Worm (Caenorhabditis elegans): Measurements from ENCODE around the gene gly-8.

gly-8 gene

DNA sequence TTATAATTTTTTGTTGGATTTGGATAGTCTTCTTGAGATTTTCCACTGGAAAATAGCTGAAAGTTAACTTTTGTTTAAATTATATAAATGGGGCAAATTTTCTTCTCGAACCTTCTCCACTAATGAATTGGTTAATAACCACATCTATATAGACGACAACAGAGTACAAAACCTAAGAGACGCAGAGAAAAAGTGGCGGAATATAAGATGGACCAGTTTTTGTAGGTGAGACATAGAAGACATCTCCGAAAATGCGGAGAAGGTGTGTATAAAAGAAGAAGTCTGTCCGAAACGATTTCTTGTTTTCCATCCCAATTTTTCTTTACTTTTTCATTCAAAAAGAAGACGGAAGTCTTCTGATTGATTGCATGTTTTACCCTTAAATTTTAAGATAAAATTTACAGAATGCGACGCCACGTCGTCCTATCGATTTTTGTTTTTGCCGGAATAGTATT, at the start of gene gly-8:
TSS of gene gly-8 (plus strand) at position 405 of the 455 bp plus-strand sequence.
- TF ChIP-seq syd-9 (tag; optimal IDR thresholded peaks at IDR 0.05) (no peak), K09A11.1 (tag; optimal IDR thresholded peaks at IDR 0.05; ENCODE audit: insufficient read depth) (no peak), ceh-34 (tag; optimal IDR thresholded peaks at IDR 0.05) (no peak), lim-6 (tag; optimal IDR thresholded peaks at IDR 0.05) (no peak), ceh-30 (tag; optimal IDR thresholded peaks at IDR 0.05) (no peak), npax-4 (tag; optimal IDR thresholded peaks at IDR 0.05) (no peak), C08G9.2 (tag; optimal IDR thresholded peaks at IDR 0.05) (no peak), Y22D7AL.16 (tag; optimal IDR thresholded peaks at IDR 0.05) (no peak), pha-4 (tag; optimal IDR thresholded peaks at IDR 0.05) (no peak)

DNA sequence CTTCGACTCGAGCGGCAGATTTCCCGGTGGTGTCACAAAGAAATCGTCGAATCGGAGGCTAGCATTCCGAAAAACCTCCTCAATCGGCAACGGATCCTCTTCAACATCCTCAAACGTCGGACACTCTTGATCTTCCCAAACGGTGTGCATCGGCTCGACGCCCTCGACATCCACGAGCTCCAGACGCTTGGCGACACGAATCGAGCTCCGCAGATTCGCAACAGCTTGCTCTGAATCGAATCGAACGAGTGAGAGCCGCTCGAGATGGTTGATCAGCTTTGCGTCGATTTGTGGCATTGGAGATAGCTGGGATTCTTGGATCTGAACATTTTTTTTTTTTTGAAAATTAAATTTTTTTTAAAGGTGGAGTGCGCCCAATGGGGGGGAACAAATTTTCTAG, 45.7 kb upstream of the gly-8 start:
- no peak for TF ChIP-seq ref-2 (tag; optimal IDR thresholded peaks at IDR 0.05)
- TF ChIP-seq rnt-1 (tag; optimal IDR thresholded peaks at IDR 0.05), result no peak

ce11 chrIII:11580428-11580885, 44.6 kb upstream of the gly-8 start, which contains the start of gene Y66D12A.7:
Y66D12A.7 (minus strand) TSS chrIII:11580478.
- TF ChIP-seq ceh-9 (tag; optimal IDR thresholded peaks at IDR 0.05) (no peak), Y22D7AL.16 (tag; optimal IDR thresholded peaks at IDR 0.05) (no peak), mec-3 (tag; optimal IDR thresholded peaks at IDR 0.05; ENCODE audit: borderline replicate concordance) (no peak), ref-2 (tag; optimal IDR thresholded peaks at IDR 0.05) (no peak), hlh-6 (tag; optimal IDR thresholded peaks at IDR 0.05) (no peak), unc-3 (GFP tag; conservative IDR thresholded peaks at IDR 0.05) (no peak), unc-3 (tag; optimal IDR thresholded peaks at IDR 0.05) (no peak), dmd-4 (tag; optimal IDR thresholded peaks at IDR 0.05; ENCODE audit: borderline replicate concordance) (no peak)

DNA sequence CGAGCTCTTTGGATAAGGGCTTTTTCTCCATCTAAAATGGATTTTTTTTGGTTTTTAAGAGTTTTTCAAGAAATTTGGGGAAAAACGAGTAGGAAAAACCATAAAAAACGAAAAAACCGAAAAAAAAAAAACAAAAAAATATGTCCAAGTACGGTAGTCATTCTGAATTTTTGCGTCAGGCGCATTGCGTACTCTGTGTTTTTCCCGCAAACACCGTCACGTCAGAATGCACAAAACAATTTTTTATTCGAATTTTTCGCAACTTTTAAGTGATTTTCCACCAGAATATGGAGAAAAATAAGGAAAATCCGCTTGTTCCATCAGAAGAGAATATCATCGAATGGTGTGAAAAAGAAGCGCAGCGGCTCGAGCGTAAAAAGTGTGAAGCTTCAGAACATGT, 43.7 kb upstream of the gly-8 start, which contains the start of the genes Y66D12A.6 and ceh-92:
TSS of gene Y66D12A.6 (minus strand) at position 31 of the 400 bp plus-strand sequence.
TSS of gene ceh-92 (plus strand) at position 229 of the 400 bp plus-strand sequence.
- TF ChIP-seq pha-2 (tag; optimal IDR thresholded peaks at IDR 0.05), result no peak
- no peak for TF ChIP-seq unc-42 (tag; optimal IDR thresholded peaks at IDR 0.05)
- TF ChIP-seq ceh-19 (GFP tag; optimal IDR thresholded peaks at IDR 0.05), result no peak
- no peak for TF ChIP-seq ceh-30 (tag; optimal IDR thresholded peaks at IDR 0.05)
- no peak for TF ChIP-seq hlh-15 (tag; optimal IDR thresholded peaks at IDR 0.05)
- TF ChIP-seq ama-1 (optimal IDR thresholded peaks at IDR 0.05), result no peak
- no peak for TF ChIP-seq zip-5 (tag; optimal IDR thresholded peaks at IDR 0.05)
- TF ChIP-seq unc-3 (GFP tag; conservative IDR thresholded peaks at IDR 0.05), result no peak
- no peak for TF ChIP-seq unc-3 (tag; optimal IDR thresholded peaks at IDR 0.05)
- no peak for TF ChIP-seq ceh-45 (GFP tag; IDR thresholded peaks at IDR 0.05)
- no peak for TF ChIP-seq K02D7.2 (tag; optimal IDR thresholded peaks at IDR 0.05)
- TF ChIP-seq hlh-13 (GFP tag; optimal IDR thresholded peaks at IDR 0.05), result no peak
- no peak for TF ChIP-seq ceh-24 (tag; optimal IDR thresholded peaks at IDR 0.05)
- no peak for TF ChIP-seq ceh-34 (tag; optimal IDR thresholded peaks at IDR 0.05)
- TF ChIP-seq sdc-2 (tag; optimal IDR thresholded peaks at IDR 0.05), result no peak
- TF ChIP-seq ahr-1 (tag; optimal IDR thresholded peaks at IDR 0.05), result no peak
- no peak for TF ChIP-seq K09A11.1 (tag; optimal IDR thresholded peaks at IDR 0.05; ENCODE audit: insufficient read depth)
- no peak for TF ChIP-seq Y22D7AL.16 (tag; optimal IDR thresholded peaks at IDR 0.05)
- no peak for TF ChIP-seq ceh-14 (tag; optimal IDR thresholded peaks at IDR 0.05)
- TF ChIP-seq fkh-6 (tag; optimal IDR thresholded peaks at IDR 0.05), result no peak

ce11 chrIII:11582569-11582968, 42.5 kb upstream of the gly-8 start:
- no peak for TF ChIP-seq T23F11.4 (GFP tag; optimal IDR thresholded peaks at IDR 0.05)
- peak; percentile 86 for TF ChIP-seq nfya-1 (tag; optimal IDR thresholded peaks at IDR 0.05)

ce11 chrIII:11588911-11589310, 36.1 kb upstream of the gly-8 start, which contains the start of gene Y66D12A.3:
Y66D12A.3 (plus strand) TSS chrIII:11589211.
- TF ChIP-seq sdc-2 (tag; optimal IDR thresholded peaks at IDR 0.05) (no peak), C38D4.7 (GFP tag; optimal IDR thresholded peaks at IDR 0.05) (no peak), T23F11.4 (GFP tag; optimal IDR thresholded peaks at IDR 0.05) (no peak), npax-4 (tag; optimal IDR thresholded peaks at IDR 0.05) (no peak), hlh-15 (tag; optimal IDR thresholded peaks at IDR 0.05) (no peak), C08G9.2 (tag; optimal IDR thresholded peaks at IDR 0.05) (no peak), ceh-34 (tag; optimal IDR thresholded peaks at IDR 0.05) (no peak), fax-1 (tag; optimal IDR thresholded peaks at IDR 0.05) (no peak), nfya-1 (tag; optimal IDR thresholded peaks at IDR 0.05) (no peak), rnt-1 (tag; optimal IDR thresholded peaks at IDR 0.05) (no peak), zip-5 (tag; optimal IDR thresholded peaks at IDR 0.05) (no peak), hlh-6 (tag; optimal IDR thresholded peaks at IDR 0.05) (no peak), ceh-9 (tag; optimal IDR thresholded peaks at IDR 0.05) (no peak), tbx-2 (tag; optimal IDR thresholded peaks at IDR 0.05) (no peak)

Data from whole organism, late embryonic.